5 fruit fly cellular contexts compared by ENCODE assay signal in the genomic region with DNA sequence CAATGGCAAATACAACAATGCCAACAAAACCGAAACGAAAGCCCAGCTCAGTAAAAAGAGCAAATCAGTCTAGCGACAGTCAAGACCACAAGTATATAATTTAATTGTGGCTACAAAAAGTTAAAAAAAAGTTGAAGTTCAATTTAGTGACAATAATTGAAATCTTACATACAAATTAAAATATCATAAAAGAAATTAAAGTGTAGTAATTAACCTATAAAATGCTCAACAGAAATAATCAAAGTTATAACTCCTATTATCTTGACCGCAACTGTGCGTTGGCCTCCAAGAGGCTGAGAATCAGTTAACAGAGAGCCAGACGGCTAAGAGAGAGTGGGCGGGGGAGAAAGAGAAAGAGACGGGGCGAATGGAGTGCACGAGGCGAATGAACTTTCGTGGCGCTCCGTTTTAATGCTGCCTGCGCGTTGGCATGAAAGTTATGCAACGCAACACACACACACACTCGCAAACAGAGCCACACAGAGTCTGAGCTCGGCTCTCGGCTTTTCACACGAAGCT.
TF ChIP-seq lines count a peak whose summit lies in the region.

No protein-coding gene starts in this region.

TF ChIP-seq in whole organism, adult, 20 proteins besides CTCF, POLR2A, EP300 and RAD21 (continued from another document):
- TF ChIP-seq toe (GFP tag; optimal IDR thresholded peaks at IDR 0.05; lab: Kevin White, UChicago) (no peak), CG11617 (GFP tag; optimal IDR thresholded peaks at IDR 0.05; lab: Kevin White, UChicago) (no peak), Crg-1 (GFP tag; optimal IDR thresholded peaks at IDR 0.05; lab: Kevin White, UChicago) (no peak)

TF ChIP-seq in whole organism, embryonic, 481 proteins besides CTCF, POLR2A, EP300 and RAD21 (continued from another document and continues in another):
- TF ChIP-seq CG4820 (GFP tag; optimal IDR thresholded peaks at IDR 0.05; lab: Kevin White, UChicago) (peak; percentile 69), bsh (GFP tag; optimal IDR thresholded peaks at IDR 0.05; lab: Kevin White, UChicago) (peak; percentile 84 to 95), BtbVII (GFP tag; optimal IDR thresholded peaks at IDR 0.05; lab: Kevin White, UChicago) (peak; percentile 69), CG14050 (GFP tag; IDR thresholded peaks at IDR 0.05; lab: Robert Waterston, UW) (peak; percentile 73; the same call in 2 of the 3 replicates), Oaz (GFP tag; IDR thresholded peaks at IDR 0.05; lab: Robert Waterston, UW) (no peak), ro (GFP tag; IDR thresholded peaks at IDR 0.05; lab: Robert Waterston, UW) (peak; percentile 60; the same call in 1 of the 2 replicates), chif (GFP tag; optimal IDR thresholded peaks at IDR 0.05; lab: Kevin White, UChicago) (peak; percentile 33 to 73), Optix (GFP tag; IDR thresholded peaks at IDR 0.05; lab: Robert Waterston, UW) (no peak), onecut (GFP tag; IDR thresholded peaks at IDR 0.05; lab: Robert Waterston, UW) (peak; percentile 72), CG11085 (GFP tag; IDR thresholded peaks at IDR 0.05; lab: Robert Waterston, UW) (no peak), CG2116 (GFP tag; optimal IDR thresholded peaks at IDR 0.05; lab: Kevin White, UChicago) (peak; percentile 33), Drgx (GFP tag; IDR thresholded peaks at IDR 0.05; lab: Robert Waterston, UW) (peak; percentile 89), zen2 (GFP tag; IDR thresholded peaks at IDR 0.05; lab: Robert Waterston, UW; ENCODE audit: partially characterized antibody) (no peak), CG8944 (GFP tag; optimal IDR thresholded peaks at IDR 0.05; lab: Kevin White, UChicago) (no peak), Lhr (GFP tag; optimal IDR thresholded peaks at IDR 0.05; lab: Kevin White, UChicago) (peak; percentile 72), Bteb2 (GFP tag; optimal IDR thresholded peaks at IDR 0.05; lab: Kevin White, UChicago) (peak; percentile 69), CG11247 (GFP tag; IDR thresholded peaks at IDR 0.05; lab: Robert Waterston, UW) (0 out of 2 replicates have a peak, but pooled peaks have one; percentile 6), gcm2 (GFP tag; optimal IDR thresholded peaks at IDR 0.05; lab: Kevin White, UChicago) (no peak), CG17612 (GFP tag; IDR thresholded peaks at IDR 0.05; lab: Robert Waterston, UW) (no peak), z (GFP tag; IDR thresholded peaks at IDR 0.05; lab: Robert Waterston, UW) (0 out of 3 replicates have a peak, but pooled peaks have one; percentile 20), grn (GFP tag; optimal IDR thresholded peaks at IDR 0.05; lab: Kevin White, UChicago) (no peak), dan (GFP tag; IDR thresholded peaks at IDR 0.05; lab: Robert Waterston, UW) (no peak), Dbx (GFP tag; IDR thresholded peaks at IDR 0.05; lab: Robert Waterston, UW) (no peak), ATbp (GFP tag; optimal IDR thresholded peaks at IDR 0.05; lab: Kevin White, UChicago) (peak; percentile 82), PHDP (tag; optimal IDR thresholded peaks at IDR 0.05; lab: Kevin White, UChicago) (peak; percentile 90), Hmx (GFP tag; optimal IDR thresholded peaks at IDR 0.05; lab: Kevin White, UChicago) (no peak), Max (GFP tag; optimal IDR thresholded peaks at IDR 0.05; lab: Kevin White, UChicago) (peak; percentile 63), NK7.1 (GFP tag; optimal IDR thresholded peaks at IDR 0.05; lab: Kevin White, UChicago) (no peak), Gsc (GFP tag; IDR thresholded peaks at IDR 0.05; lab: Robert Waterston, UW) (no peak), zfh1 (GFP tag; IDR thresholded peaks at IDR 0.05; lab: Robert Waterston, UW) (0 out of 3 replicates have a peak, but pooled peaks have one; percentile 23)

TF ChIP-seq in whole organism, prepupa, 60 proteins besides CTCF, POLR2A, EP300 and RAD21 (continued from another document and continues in another):
- peak; percentile 98 for TF ChIP-seq Blimp-1 (GFP tag; optimal IDR thresholded peaks at IDR 0.05; lab: Kevin White, UChicago)
- peak; percentile 87 for TF ChIP-seq CG8632 (GFP tag; optimal IDR thresholded peaks at IDR 0.05; lab: Kevin White, UChicago)
- TF ChIP-seq salr (GFP tag; optimal IDR thresholded peaks at IDR 0.05; lab: Kevin White, UChicago) = peak; percentile 26 to 94
- TF ChIP-seq Ets21C (GFP tag; optimal IDR thresholded peaks at IDR 0.05; lab: Kevin White, UChicago) = peak; percentile 84
- TF ChIP-seq Hr38 (GFP tag; optimal IDR thresholded peaks at IDR 0.05; lab: Kevin White, UChicago) = no peak
- TF ChIP-seq lz (GFP tag; optimal IDR thresholded peaks at IDR 0.05; lab: Kevin White, UChicago) = peak; percentile 95
- TF ChIP-seq CG16779 (tag; optimal IDR thresholded peaks at IDR 0.05; lab: Kevin White, UChicago) = peak; percentile 82
- TF ChIP-seq achi (GFP tag; optimal IDR thresholded peaks at IDR 0.05; lab: Kevin White, UChicago) = peak; percentile 94
- TF ChIP-seq Eip93F (GFP tag; optimal IDR thresholded peaks at IDR 0.05; lab: Kevin White, UChicago) = peak; percentile 84
- TF ChIP-seq topi (GFP tag; optimal IDR thresholded peaks at IDR 0.05; lab: Kevin White, UChicago) = peak; percentile 95
- peak; percentile 98 for TF ChIP-seq esn (GFP tag; optimal IDR thresholded peaks at IDR 0.05; lab: Kevin White, UChicago)
- peak; percentile 60 for TF ChIP-seq CG9139 (GFP tag; optimal IDR thresholded peaks at IDR 0.05; lab: Kevin White, UChicago)
- peak; percentile 84 for TF ChIP-seq dac (GFP tag; optimal IDR thresholded peaks at IDR 0.05; lab: Kevin White, UChicago)
- peak; percentile 96 for TF ChIP-seq CG6276 (GFP tag; optimal IDR thresholded peaks at IDR 0.05; lab: Kevin White, UChicago)
- peak; percentile 92 for TF ChIP-seq net (GFP tag; optimal IDR thresholded peaks at IDR 0.05; lab: Kevin White, UChicago)
- peak; percentile 93 for TF ChIP-seq OdsH (GFP tag; optimal IDR thresholded peaks at IDR 0.05; lab: Kevin White, UChicago)
- peak; percentile 71 for TF ChIP-seq spab (GFP tag; optimal IDR thresholded peaks at IDR 0.05; lab: Kevin White, UChicago)
- peak; percentile 73 for TF ChIP-seq CG10669 (GFP tag; optimal IDR thresholded peaks at IDR 0.05; lab: Kevin White, UChicago)
- TF ChIP-seq Hr4 (GFP tag; optimal IDR thresholded peaks at IDR 0.05; lab: Kevin White, UChicago) = peak; percentile 96
- peak; percentile 80 for TF ChIP-seq CG11762 (GFP tag; optimal IDR thresholded peaks at IDR 0.05; lab: Kevin White, UChicago; ENCODE audit: insufficient read depth)
- peak; percentile 83 for TF ChIP-seq CG7368 (GFP tag; optimal IDR thresholded peaks at IDR 0.05; lab: Kevin White, UChicago)
- peak; percentile 92 for TF ChIP-seq acj6 (GFP tag; optimal IDR thresholded peaks at IDR 0.05; lab: Kevin White, UChicago)
- peak; percentile 91 for TF ChIP-seq pdm3 (GFP tag; optimal IDR thresholded peaks at IDR 0.05; lab: Kevin White, UChicago)
- peak; percentile 72 for TF ChIP-seq fd85E (GFP tag; optimal IDR thresholded peaks at IDR 0.05; lab: Kevin White, UChicago)
- peak; percentile 75 to 76 for TF ChIP-seq ss (GFP tag; optimal IDR thresholded peaks at IDR 0.05; lab: Kevin White, UChicago)
- peak; percentile 93 for TF ChIP-seq CG4318 (GFP tag; optimal IDR thresholded peaks at IDR 0.05; lab: Kevin White, UChicago)
- TF ChIP-seq Hr39 (GFP tag; optimal IDR thresholded peaks at IDR 0.05; lab: Kevin White, UChicago) = peak; percentile 91
- peak; percentile 53 for TF ChIP-seq fd59A (GFP tag; optimal IDR thresholded peaks at IDR 0.05; lab: Kevin White, UChicago)
- peak; percentile 91 for TF ChIP-seq CG6792 (GFP tag; optimal IDR thresholded peaks at IDR 0.05; lab: Kevin White, UChicago)
- peak; percentile 96 for TF ChIP-seq eg (GFP tag; IDR thresholded peaks at IDR 0.05; lab: Robert Waterston, UW)
- peak; percentile 91 for TF ChIP-seq Eip75B (GFP tag; optimal IDR thresholded peaks at IDR 0.05; lab: Kevin White, UChicago)

TF ChIP-seq in whole organism, pupa, 21 proteins besides CTCF, POLR2A, EP300 and RAD21 (continued from another document):
- TF ChIP-seq CG9948 (tag; optimal IDR thresholded peaks at IDR 0.05; lab: Kevin White, UChicago) = peak; percentile 82
- peak; percentile 93 for TF ChIP-seq CG4496 (GFP tag; IDR thresholded peaks at IDR 0.05; lab: Robert Waterston, UW)
- TF ChIP-seq CG15710 (tag; optimal IDR thresholded peaks at IDR 0.05; lab: Kevin White, UChicago) = peak; percentile 75

TF ChIP-seq in whole organism, wandering third instar larva, 38 proteins besides CTCF, POLR2A, EP300 and RAD21 (continued from another document):
- peak in 1 of 2 experiments; percentile 88 for TF ChIP-seq foxo (GFP tag; optimal IDR thresholded peaks at IDR 0.05; lab: Kevin White, UChicago)
- no peak for TF ChIP-seq Myc (optimal IDR thresholded peaks at IDR 0.05; lab: Kevin White, UChicago)
- TF ChIP-seq fru (GFP tag; optimal IDR thresholded peaks at IDR 0.05; lab: Kevin White, UChicago) = peak; percentile 93
- no peak for TF ChIP-seq Hr83 (GFP tag; optimal IDR thresholded peaks at IDR 0.05; lab: Kevin White, UChicago; ENCODE audit: poor library complexity, severe bottlenecking)
- peak; percentile 68 for TF ChIP-seq Jra (GFP tag; optimal IDR thresholded peaks at IDR 0.05; lab: Kevin White, UChicago)
- peak; percentile 90 for TF ChIP-seq brk (GFP tag; optimal IDR thresholded peaks at IDR 0.05; lab: Kevin White, UChicago)
- TF ChIP-seq psq (GFP tag; optimal IDR thresholded peaks at IDR 0.05; lab: Kevin White, UChicago) = peak; percentile 91
- peak; percentile 80 for TF ChIP-seq sage (GFP tag; optimal IDR thresholded peaks at IDR 0.05; lab: Kevin White, UChicago)
- peak; percentile 82 for TF ChIP-seq CG9705 (GFP tag; optimal IDR thresholded peaks at IDR 0.05; lab: Kevin White, UChicago)
- TF ChIP-seq ey (GFP tag; optimal IDR thresholded peaks at IDR 0.05; lab: Kevin White, UChicago) = peak; percentile 88
- TF ChIP-seq Rel (GFP tag; optimal IDR thresholded peaks at IDR 0.05; lab: Kevin White, UChicago) = peak; percentile 84
- peak; percentile 71 for TF ChIP-seq Rel (tag; optimal IDR thresholded peaks at IDR 0.05; lab: Kevin White, UChicago)
- TF ChIP-seq CrebA (GFP tag; optimal IDR thresholded peaks at IDR 0.05; lab: Kevin White, UChicago; ENCODE audit: borderline replicate concordance) = peak; percentile 60
- no peak for TF ChIP-seq N (GFP tag; optimal IDR thresholded peaks at IDR 0.05; lab: Kevin White, UChicago)
- TF ChIP-seq OdsH (GFP tag; optimal IDR thresholded peaks at IDR 0.05; lab: Kevin White, UChicago) = peak; percentile 91
- TF ChIP-seq Hnf4 (GFP tag; optimal IDR thresholded peaks at IDR 0.05; lab: Kevin White, UChicago) = peak; percentile 84
- TF ChIP-seq sv (GFP tag; optimal IDR thresholded peaks at IDR 0.05; lab: Kevin White, UChicago) = peak; percentile 33
- peak; percentile 82 for TF ChIP-seq dmrt93B (GFP tag; optimal IDR thresholded peaks at IDR 0.05; lab: Kevin White, UChicago)
- peak; percentile 94 for TF ChIP-seq HLH106 (tag; optimal IDR thresholded peaks at IDR 0.05; lab: Kevin White, UChicago)
TF ChIP-seq in whole organism, wandering third instar larva: peak in this region for 25.
